Worm (Caenorhabditis elegans) whole organism, L4 larva: ENCODE data around the gene mxl-3.

Experiments used
- F37D6.2 ChIP-seq: sonication (generic microtip); optimal IDR thresholded peaks from 2 replicates; lab custom pipeline; 2016; ENCODE audit warnings: mild to moderate bottlenecking, missing genetic modification characterization, missing compliant biosample characterization
- F44E2.7 ChIP-seq: fragments of 200-800 bp; sonication (Bioruptor generic); IDR thresholded peaks from 2 replicates; pipeline ENCODE4 v2.1.2; 2022; ENCODE audit warnings: missing genetic modification characterization, missing compliant biosample characterization
- T26A8.4 ChIP-seq: fragments of 200-800 bp; sonication (Bioruptor generic); IDR thresholded peaks from 2 replicates; pipeline ENCODE4 v1.3.6; 2022; ENCODE audit warnings: missing genetic modification characterization, missing compliant biosample characterization
- aha-1 ChIP-seq: fragments of 150-350 bp; peaks from one replicate; lab custom pipeline; 2014; ENCODE audit warnings: missing biosample characterization, missing genetic modification characterization
- ama-1 ChIP-seq: fragments of 150-350 bp; optimal IDR thresholded peaks from 2 replicates; lab custom pipeline; 2014; ENCODE audit warnings: inconsistent platforms, mixed read lengths
- arid-1 ChIP-seq: fragments of 200-800 bp; sonication (Bioruptor generic); conservative IDR thresholded peaks from 2 replicates; pipeline ENCODE4 v1.3.6; 2022; ENCODE audit warnings: missing genetic modification reagents, missing genetic modification characterization, missing compliant biosample characterization
- attf-4 ChIP-seq: sonication (generic microtip); optimal IDR thresholded peaks from 3 replicates; lab custom pipeline; 2017; ENCODE audit warnings: missing biosample characterization, missing genetic modification characterization
- ceh-20 ChIP-seq: fragments of 200-800 bp; sonication (Bioruptor generic); IDR thresholded peaks from 2 replicates; pipeline ENCODE4 v1.3.6; 2022; ENCODE audit warnings: missing genetic modification reagents, missing genetic modification characterization, missing compliant biosample characterization
- ces-1 ChIP-seq: fragments of 150-350 bp; sonication (generic microtip); optimal IDR thresholded peaks from 4 replicates; lab custom pipeline; 2014; ENCODE audit warnings: missing biosample characterization, missing genetic modification reagents, missing genetic modification characterization
- daf-16 ChIP-seq, 3 experiments: sonication (generic microtip); optimal IDR thresholded peaks; 2 replicates each; lab custom pipeline; 2016 to 2017; ENCODE audit warnings: missing genetic modification characterization in 3 of 3, missing genetic modification reagents in 3 of 3, mild to moderate bottlenecking in 2 of 3, missing compliant biosample characterization in 2 of 3, missing biosample characterization in 1 of 3, moderate library complexity in 1 of 3
- daf-8 ChIP-seq: fragments of 200-800 bp; sonication (Bioruptor generic); IDR thresholded peaks from 2 replicates; pipeline ENCODE4 v1.3.6; 2022; ENCODE audit warnings: missing genetic modification characterization, missing compliant biosample characterization
- dmd-6 ChIP-seq: fragments of 200-800 bp; sonication (Bioruptor generic); IDR thresholded peaks from 2 replicates; pipeline ENCODE4 v1.3.6; 2022; ENCODE audit warnings: missing genetic modification reagents, missing genetic modification characterization, missing compliant biosample characterization
- dmd-8 ChIP-seq: fragments of 200-800 bp; sonication (Bioruptor generic); IDR thresholded peaks from 2 replicates; pipeline ENCODE4 v1.3.6; 2022; ENCODE audit warnings: missing genetic modification characterization, missing compliant biosample characterization
- duxl-1 ChIP-seq: sonication (generic microtip); optimal IDR thresholded peaks from 2 replicates; lab custom pipeline; 2016; ENCODE audit warnings: mild to moderate bottlenecking, missing genetic modification characterization, moderate library complexity, missing compliant biosample characterization; ENCODE audit not compliant: poor library complexity
- egl-27 ChIP-seq: sonication (generic microtip); optimal IDR thresholded peaks from 3 replicates; lab custom pipeline; 2017; ENCODE audit warnings: missing biosample characterization, missing genetic modification reagents, missing genetic modification characterization
- fkh-10 ChIP-seq: fragments of 150-350 bp; optimal IDR thresholded peaks from 2 replicates; lab custom pipeline; 2014; ENCODE audit warnings: missing biosample characterization, missing genetic modification reagents, missing genetic modification characterization
- hlh-11 ChIP-seq: fragments of 200-800 bp; sonication (Bioruptor generic); optimal IDR thresholded peaks from 2 replicates; lab custom pipeline; 2018; ENCODE audit warnings: mild to moderate bottlenecking, missing genetic modification characterization, missing compliant biosample characterization
- hlh-30 ChIP-seq: sonication (generic microtip); optimal IDR thresholded peaks from 2 replicates; lab custom pipeline; 2017; ENCODE audit warnings: antibody characterized with exemption, mild to moderate bottlenecking, missing genetic modification characterization, missing compliant biosample characterization; ENCODE audit not compliant: insufficient read depth
- lin-38 ChIP-seq: fragments of 200-800 bp; sonication (Bioruptor generic); IDR thresholded peaks from 2 replicates; pipeline ENCODE4 v1.3.6; 2022; ENCODE audit warnings: missing genetic modification reagents, missing genetic modification characterization, missing compliant biosample characterization
- lin-39 ChIP-seq: fragments of 150-350 bp; optimal IDR thresholded peaks from 2 replicates; lab custom pipeline; 2014; ENCODE audit warnings: missing biosample characterization, missing genetic modification reagents, missing genetic modification characterization
- lsy-2 ChIP-seq, 2 experiments: fragments of 150-350 bp in 1 of 2; sonication (generic microtip) in 1 of 2; optimal IDR thresholded peaks; 2 replicates each; lab custom pipeline; 2014 to 2017; ENCODE audit warnings: missing biosample characterization in 2 of 2, missing genetic modification characterization in 2 of 2
- madf-5 ChIP-seq, 2 experiments: fragments of 200-800 bp; sonication (Bioruptor generic); IDR thresholded peaks; 2 replicates each; pipeline ENCODE4 v1.3.6; 2022; ENCODE audit warnings: missing compliant biosample characterization in 2 of 2, missing genetic modification characterization in 2 of 2
- mes-2 ChIP-seq: sonication (generic microtip); optimal IDR thresholded peaks from 2 replicates; lab custom pipeline; 2016; ENCODE audit warnings: missing genotype, mild to moderate bottlenecking, missing genetic modification characterization, missing compliant biosample characterization; ENCODE audit not compliant: poor library complexity, severe bottlenecking
- mxl-2 ChIP-seq: fragments of 200-800 bp; sonication (Bioruptor generic); conservative IDR thresholded peaks from 2 replicates; pipeline ENCODE4 v1.3.6; 2022; ENCODE audit warnings: missing genetic modification reagents, missing genetic modification characterization, missing compliant biosample characterization
- nhr-10 ChIP-seq: fragments of 150-350 bp; optimal IDR thresholded peaks from 2 replicates; lab custom pipeline; 2014; ENCODE audit warnings: missing biosample characterization, missing genetic modification characterization
- nhr-11 ChIP-seq: fragments of 150-350 bp; optimal IDR thresholded peaks from 2 replicates; lab custom pipeline; 2014; ENCODE audit warnings: missing biosample characterization, missing genetic modification characterization
- nhr-42 ChIP-seq: fragments of 200-800 bp; sonication (Bioruptor generic); IDR thresholded peaks from 2 replicates; pipeline ENCODE4 v1.3.6; 2022; ENCODE audit warnings: missing genetic modification characterization, missing compliant biosample characterization
- rbr-2 ChIP-seq: sonication (generic microtip); optimal IDR thresholded peaks from 2 replicates; lab custom pipeline; 2016; ENCODE audit warnings: missing genotype, missing genetic modification characterization, missing compliant biosample characterization
- saeg-2 ChIP-seq: fragments of 200-800 bp; sonication (Bioruptor generic); IDR thresholded peaks from 2 replicates; pipeline ENCODE4 v1.3.6; 2022; ENCODE audit warnings: missing genetic modification reagents, missing genetic modification characterization, missing compliant biosample characterization
- set-16 ChIP-seq: fragments of 200-800 bp; sonication (Bioruptor generic); IDR thresholded peaks from 2 replicates; pipeline ENCODE4 v1.3.6; 2022; ENCODE audit warnings: missing genetic modification reagents, missing genetic modification characterization, missing compliant biosample characterization
- spr-3 ChIP-seq: fragments of 200-800 bp; sonication (Bioruptor generic); optimal IDR thresholded peaks from 2 replicates; lab custom pipeline; 2018; ENCODE audit warnings: mild to moderate bottlenecking, missing genetic modification characterization, missing compliant biosample characterization
- tag-97 ChIP-seq: fragments of 200-800 bp; sonication (Bioruptor generic); IDR thresholded peaks from 2 replicates; pipeline ENCODE4 v1.3.6; 2022; ENCODE audit warnings: missing genetic modification characterization, missing compliant biosample characterization
- unc-39 ChIP-seq: sonication (generic microtip); optimal IDR thresholded peaks from 2 replicates; lab custom pipeline; 2017; ENCODE audit warnings: missing biosample characterization, missing genetic modification characterization
- unc-62 ChIP-seq, 3 experiments: fragments of 150-350 bp in 1 of 3; sonication (generic microtip); optimal IDR thresholded peaks in 2 of 3; peaks in 1 of 3; 1 replicate in 1 of 3; 2 replicates in 2 of 3; lab custom pipeline; 2014 to 2017; ENCODE audit warnings: missing biosample characterization in 3 of 3, missing genetic modification characterization in 3 of 3, missing genetic modification reagents in 3 of 3, missing genotype in 1 of 3
- vab-7 ChIP-seq: fragments of 200-800 bp; sonication (Bioruptor generic); IDR thresholded peaks from 2 replicates; pipeline ENCODE4 v1.3.6; 2022; ENCODE audit warnings: missing genetic modification reagents, missing genetic modification characterization, missing compliant biosample characterization
- zfp-2 ChIP-seq: sonication (generic microtip); optimal IDR thresholded peaks from 2 replicates; lab custom pipeline; 2016; ENCODE audit warnings: mild to moderate bottlenecking, missing genetic modification characterization, missing compliant biosample characterization
- zfp-3 ChIP-seq: fragments of 200-800 bp; sonication (Bioruptor generic); conservative IDR thresholded peaks from 2 replicates; pipeline ENCODE4 v1.3.6; 2022; ENCODE audit warnings: missing genetic modification reagents, missing genetic modification characterization, missing compliant biosample characterization
- zip-11 ChIP-seq: fragments of 200-800 bp; sonication (Bioruptor generic); IDR thresholded peaks from 2 replicates; pipeline ENCODE4 v1.3.6; 2022; ENCODE audit warnings: missing genetic modification characterization, missing compliant biosample characterization
- zip-2 ChIP-seq: fragments of 150-350 bp; optimal IDR thresholded peaks from 2 replicates; lab custom pipeline; 2014; ENCODE audit warnings: missing biosample characterization, missing genetic modification characterization
- ztf-7 ChIP-seq: fragments of 150-350 bp; optimal IDR thresholded peaks from 2 replicates; lab custom pipeline; 2014; ENCODE audit warnings: missing biosample characterization, missing genetic modification characterization

Gene mxl-3

DNA sequence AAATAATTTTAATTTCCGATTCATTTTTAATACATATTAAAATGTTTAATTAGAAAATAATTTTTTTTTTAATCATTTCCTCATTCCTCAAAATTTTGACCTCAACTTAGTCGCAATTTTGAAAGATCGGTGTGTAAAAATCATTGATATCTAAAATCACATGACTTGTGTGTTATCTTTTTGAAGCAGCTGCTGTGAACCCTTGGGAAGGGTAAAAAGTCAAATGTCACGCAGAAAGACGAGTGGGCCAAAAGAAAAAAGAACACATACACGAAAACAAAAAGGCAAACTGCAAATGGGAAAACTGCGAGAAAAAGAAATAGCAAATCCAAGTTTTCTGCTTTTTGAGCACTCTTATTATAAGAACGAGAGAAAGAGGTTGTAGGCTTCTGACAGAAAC, 32.7 kb upstream of the mxl-3 start (continued):
- no peak for TF ChIP-seq zip-11 (GFP tag; lab: Robert Waterston, UW)
- TF ChIP-seq hlh-11 (tag; lab: Kevin White, UChicago) = no peak
- no peak for TF ChIP-seq zfp-3 (GFP tag; lab: Robert Waterston, UW)
- no peak for TF ChIP-seq mxl-2 (GFP tag; lab: Robert Waterston, UW)
- TF ChIP-seq ama-1 = no peak
- no peak for TF ChIP-seq ztf-7 (tag; lab: Kevin White, UChicago)
- no peak for TF ChIP-seq nhr-10 (tag; lab: Kevin White, UChicago)
- no peak for TF ChIP-seq F44E2.7 (GFP tag; lab: Robert Waterston, UW)
- TF ChIP-seq mes-2 (tag; lab: Kevin White, UChicago) = no peak
- no peak for TF ChIP-seq saeg-2 (GFP tag; lab: Robert Waterston, UW)
- TF ChIP-seq spr-3 = no peak
- peak; percentile 81 for TF ChIP-seq hlh-30

DNA sequence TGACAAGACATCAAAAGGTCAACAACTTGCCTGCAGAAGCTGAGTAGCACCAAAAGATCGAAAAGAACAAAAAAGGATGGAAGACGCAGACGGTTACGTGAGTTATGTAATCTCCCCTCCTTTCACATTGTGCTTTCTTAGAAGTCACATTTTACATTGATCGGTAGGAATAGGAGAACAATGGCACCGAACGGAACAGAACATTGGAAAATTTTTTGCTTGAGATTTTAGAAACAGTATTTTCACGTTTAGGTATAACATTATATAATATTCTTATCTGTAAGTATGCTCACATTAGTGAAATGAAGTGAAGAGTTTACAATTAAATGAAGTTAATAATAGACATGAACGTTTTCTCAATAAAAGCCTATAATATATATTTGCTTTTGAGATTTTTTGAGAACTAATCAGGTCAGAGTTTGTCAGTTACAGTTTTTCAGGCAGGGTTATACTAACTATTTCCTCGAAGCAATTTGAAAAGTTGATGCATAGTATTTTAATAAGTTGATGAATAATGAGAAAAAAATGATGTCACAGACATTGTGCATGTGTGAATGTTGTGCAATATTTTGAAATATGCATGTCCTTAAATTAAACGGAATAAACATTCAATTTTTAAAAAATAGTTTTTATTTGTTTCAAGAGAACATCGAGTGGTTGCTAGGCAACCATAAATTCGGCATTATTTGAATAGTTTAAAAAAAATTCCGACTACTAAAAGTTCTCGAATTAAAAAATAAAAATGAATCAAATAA, 30.6 kb upstream of the mxl-3 start:
- TF ChIP-seq ama-1 (no peak), zip-11 (GFP tag; lab: Robert Waterston, UW) (no peak), unc-62 (GFP tag; optimal IDR thresholded peaks at IDR 0.05 in 1 of 2; lab: Kevin White, UChicago) (peak in 1 of 2 experiments; percentile 29), unc-62 (tag; optimal IDR thresholded peaks at IDR 0.05; lab: Kevin White, UChicago) (no peak), T26A8.4 (GFP tag; lab: Robert Waterston, UW) (no peak), hlh-30 (peak; percentile 0), lin-39 (tag; lab: Kevin White, UChicago) (no peak), aha-1 (tag; lab: Kevin White, UChicago) (peak; percentile 95), zip-2 (tag; lab: Kevin White, UChicago) (peak; percentile 95)

DNA sequence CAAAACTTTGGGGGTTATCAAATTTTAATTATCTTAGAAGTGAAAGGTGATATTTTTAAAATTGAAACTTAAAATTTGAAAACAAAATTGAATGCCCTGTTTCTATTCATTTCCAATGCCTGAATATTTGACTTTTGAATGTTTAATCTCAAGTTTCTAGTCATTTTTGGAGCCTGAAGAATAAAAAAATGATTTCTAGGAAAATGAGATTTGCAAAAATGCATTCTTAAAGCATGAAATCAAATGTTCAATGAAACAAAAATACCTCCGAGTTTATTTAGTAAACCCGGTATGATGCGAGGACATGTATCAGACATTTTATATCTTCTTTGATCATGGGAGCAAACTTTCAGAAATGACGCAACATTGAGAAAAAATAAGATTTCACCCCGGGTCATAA, 28.5 kb upstream of the mxl-3 start:
- TF ChIP-seq ztf-7 (tag; lab: Kevin White, UChicago) = no peak
- TF ChIP-seq vab-7 (GFP tag; lab: Robert Waterston, UW) = no peak
- TF ChIP-seq nhr-42 (GFP tag; lab: Robert Waterston, UW) = no peak
- TF ChIP-seq zfp-2 (tag; lab: Kevin White, UChicago) = no peak
- TF ChIP-seq mxl-2 (GFP tag; lab: Robert Waterston, UW) = no peak
- TF ChIP-seq attf-4 (tag; lab: Kevin White, UChicago) = no peak
- no peak for TF ChIP-seq daf-16 (GFP tag; optimal IDR thresholded peaks at IDR 0.05; lab: Kevin White, UChicago)
- TF ChIP-seq daf-16 (tag; optimal IDR thresholded peaks at IDR 0.05; lab: Kevin White, UChicago) = no peak
- TF ChIP-seq aha-1 (tag; lab: Kevin White, UChicago) = peak; percentile 4
- no peak for TF ChIP-seq spr-3
- no peak for TF ChIP-seq lsy-2 (tag; optimal IDR thresholded peaks at IDR 0.05; lab: Kevin White, UChicago)
- TF ChIP-seq dmd-6 (GFP tag; lab: Robert Waterston, UW) = no peak
- no peak for TF ChIP-seq ces-1
- TF ChIP-seq nhr-11 (tag; lab: Kevin White, UChicago) = peak; percentile 9
- no peak for TF ChIP-seq madf-5 (GFP tag; IDR thresholded peaks at IDR 0.05; lab: Robert Waterston, UW)
- no peak for TF ChIP-seq arid-1 (GFP tag; lab: Robert Waterston, UW)
- TF ChIP-seq mes-2 (tag; lab: Kevin White, UChicago) = no peak

DNA sequence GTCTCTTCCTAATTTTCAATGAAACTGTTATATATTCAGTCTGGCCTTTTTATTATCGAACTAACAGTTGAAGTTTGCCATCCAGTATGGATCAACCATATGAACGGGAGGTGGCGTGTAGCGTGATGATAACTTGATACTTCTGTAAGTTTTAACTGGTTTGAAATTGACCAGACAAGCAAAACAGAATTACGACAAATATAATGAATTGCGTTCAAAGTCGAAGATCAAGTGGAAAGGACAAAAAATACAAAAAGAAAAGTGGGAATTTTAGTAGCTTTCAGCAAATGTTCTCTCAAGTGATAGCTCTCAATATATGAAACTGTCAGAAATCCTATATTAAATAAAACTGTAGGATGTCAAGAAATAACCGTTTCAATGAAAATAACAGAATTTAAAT, 26.2 kb upstream of the mxl-3 start, which contains the start of the genes C49F8.14 and gem-1:
TSS of gene C49F8.14 (minus strand) at position 99 of the 400 bp plus-strand sequence.
TSS of gene gem-1 (minus strand) at position 142 of the 400 bp plus-strand sequence.
- TF ChIP-seq unc-62 (GFP tag; optimal IDR thresholded peaks at IDR 0.05 in 1 of 2; lab: Kevin White, UChicago) (peak in 1 of 2 experiments; percentile 97), unc-62 (tag; optimal IDR thresholded peaks at IDR 0.05; lab: Kevin White, UChicago) (no peak), lin-38 (no peak)
- TF ChIP-seq, all 104 proteins: peak for 1

DNA sequence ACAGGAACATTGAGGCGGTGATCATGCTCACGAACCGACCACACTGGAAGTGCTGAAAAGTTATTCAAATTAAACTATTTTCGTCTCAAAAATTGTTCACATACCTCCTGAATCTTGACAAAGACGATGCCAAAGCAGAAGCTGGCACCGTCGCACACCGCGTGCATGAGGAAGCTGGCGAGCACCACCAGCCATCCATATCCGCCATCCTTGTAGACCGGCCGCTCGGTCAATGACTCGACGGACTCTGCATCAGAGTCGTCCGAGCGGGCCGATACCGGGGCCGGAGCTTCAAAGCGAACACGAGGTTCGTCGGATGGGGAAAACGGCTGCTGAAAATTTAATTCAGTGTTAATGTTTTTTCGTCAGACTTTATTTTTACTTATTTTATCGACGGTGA, 25.6 kb upstream of the mxl-3 start:
- peak; percentile 85 for TF ChIP-seq set-16 (GFP tag; lab: Robert Waterston, UW)
- TF ChIP-seq dmd-8 (GFP tag; lab: Robert Waterston, UW) = 0 out of 2 replicates have a peak, but pooled peaks have one; percentile 29
- no peak for TF ChIP-seq daf-8 (GFP tag; lab: Robert Waterston, UW)
- no peak for TF ChIP-seq fkh-10
- no peak for TF ChIP-seq egl-27 (tag; lab: Kevin White, UChicago)
- no peak for TF ChIP-seq duxl-1 (tag; lab: Kevin White, UChicago)
- no peak for TF ChIP-seq rbr-2 (tag; lab: Kevin White, UChicago)
- 0 out of 2 replicates have a peak, but pooled peaks have one; percentile 18 for TF ChIP-seq ceh-20
- no peak for TF ChIP-seq zfp-3 (GFP tag; lab: Robert Waterston, UW)
- no peak for TF ChIP-seq unc-39 (tag; lab: Kevin White, UChicago)
- peak; percentile 87 for TF ChIP-seq aha-1 (tag; lab: Kevin White, UChicago)
- no peak for TF ChIP-seq tag-97 (GFP tag; lab: Robert Waterston, UW)
- no peak for TF ChIP-seq lin-38
- TF ChIP-seq F37D6.2 (tag; lab: Kevin White, UChicago) = no peak
- TF ChIP-seq hlh-11 (tag; lab: Kevin White, UChicago) = no peak
- no peak for TF ChIP-seq lsy-2 (tag; optimal IDR thresholded peaks at IDR 0.05; lab: Kevin White, UChicago)
